Worm (Caenorhabditis elegans): ENCODE results near the gene F44B9.5.

The F44B9.5 gene

DNA sequence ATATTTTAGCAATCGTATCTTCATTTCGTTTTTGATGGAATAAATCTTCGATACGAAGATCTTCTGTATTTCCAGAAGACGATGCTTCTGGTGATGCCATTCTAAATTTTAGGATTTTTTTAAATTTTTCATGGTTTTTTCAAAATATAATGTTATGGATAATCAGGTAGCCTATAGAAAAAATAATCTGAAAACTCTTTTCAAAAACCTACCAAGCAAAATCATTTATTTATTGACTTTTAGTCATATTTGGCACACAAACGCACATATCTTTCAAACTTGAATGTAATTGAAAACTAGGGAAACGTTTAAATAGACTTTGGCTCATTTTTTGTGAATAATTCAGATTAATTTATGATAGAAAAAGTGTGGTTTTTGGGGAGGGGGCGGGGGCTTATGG is at the start of gene F44B9.5:
Gene F44B9.5 (minus strand): TSS at position 101 of the 400 bp plus-strand sequence.
- TF ChIP-seq ama-1 (optimal IDR thresholded peaks at IDR 0.05) (no peak), ama-1 (GFP tag; optimal IDR thresholded peaks at IDR 0.05) (no peak), nfyb-1 (GFP tag; IDR thresholded peaks at IDR 0.05) (no peak), nfya-2 (GFP tag; IDR thresholded peaks at IDR 0.05) (no peak), nhr-120 (GFP tag; IDR thresholded peaks at IDR 0.05) (no peak), let-607 (tag; optimal IDR thresholded peaks at IDR 0.05) (no peak), die-1 (tag; optimal IDR thresholded peaks at IDR 0.05) (no peak), hmg-20 (GFP tag; IDR thresholded peaks at IDR 0.05) (no peak), lir-1 (GFP tag; conservative IDR thresholded peaks at IDR 0.05) (no peak), hlh-26 (GFP tag; conservative IDR thresholded peaks at IDR 0.05) (no peak), Y95B8A.8 (GFP tag; IDR thresholded peaks at IDR 0.05) (no peak), egl-18 (GFP tag; IDR thresholded peaks at IDR 0.05) (no peak), Y53G8AR.9 (GFP tag; conservative IDR thresholded peaks at IDR 0.05) (no peak), hmg-1.2 (GFP tag; IDR thresholded peaks at IDR 0.05) (no peak), him-1 (tag; optimal IDR thresholded peaks at IDR 0.05) (no peak), F52B5.7 (tag; optimal IDR thresholded peaks at IDR 0.05) (no peak), mcd-1 (GFP tag; IDR thresholded peaks at IDR 0.05) (no peak), akir-1 (GFP tag; optimal IDR thresholded peaks at IDR 0.05) (no peak), B0336.3 (GFP tag; IDR thresholded peaks at IDR 0.05) (no peak), T07F8.4 (tag; optimal IDR thresholded peaks at IDR 0.05) (no peak)

DNA sequence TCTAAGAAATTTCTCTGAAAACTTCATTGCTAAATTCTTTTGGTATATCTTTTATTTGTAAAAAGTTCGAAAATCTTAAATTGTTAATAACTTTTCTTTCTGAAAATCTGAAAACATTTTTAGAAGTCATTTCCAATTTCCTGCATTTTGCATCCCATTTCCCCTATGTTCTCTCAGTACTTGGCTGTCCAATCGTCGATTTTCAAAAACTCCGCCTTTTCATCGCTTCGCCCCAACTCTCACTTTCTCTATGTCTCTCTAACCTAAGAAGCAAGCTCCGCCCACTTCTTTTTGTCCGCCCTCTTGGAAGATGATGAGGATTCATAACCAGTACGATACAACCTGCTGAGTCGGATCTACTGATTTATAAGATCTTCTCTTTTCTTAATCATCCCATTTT is 48.8 kb upstream of the F44B9.5 start:
- TF ChIP-seq B0019.2 (GFP tag; conservative IDR thresholded peaks at IDR 0.05): no peak
- TF ChIP-seq F22D6.2 (tag; optimal IDR thresholded peaks at IDR 0.05): no peak
- no peak for TF ChIP-seq tlf-1 (GFP tag; optimal IDR thresholded peaks at IDR 0.05)
- TF ChIP-seq ccch-3 (GFP tag; optimal IDR thresholded peaks at IDR 0.05): no peak
- no peak for TF ChIP-seq sptf-2 (GFP tag; optimal IDR thresholded peaks at IDR 0.05)
- no peak for TF ChIP-seq nhr-179 (tag; optimal IDR thresholded peaks at IDR 0.05)
- TF ChIP-seq nfyb-1 (GFP tag; IDR thresholded peaks at IDR 0.05): no peak
- no peak for TF ChIP-seq die-1 (tag; optimal IDR thresholded peaks at IDR 0.05)
- TF ChIP-seq nfya-2 (GFP tag; IDR thresholded peaks at IDR 0.05): no peak
- TF ChIP-seq fkh-3 (tag; optimal IDR thresholded peaks at IDR 0.05): no peak
- no peak for TF ChIP-seq Y79H2A.3 (GFP tag; conservative IDR thresholded peaks at IDR 0.05)
- no peak for TF ChIP-seq lin-40 (tag; optimal IDR thresholded peaks at IDR 0.05)
- TF ChIP-seq lag-1 (GFP tag; IDR thresholded peaks at IDR 0.05): no peak
- TF ChIP-seq unc-62 (GFP tag; optimal IDR thresholded peaks at IDR 0.05): no peak
- no peak for TF ChIP-seq ceh-100 (GFP tag; IDR thresholded peaks at IDR 0.05)

DNA sequence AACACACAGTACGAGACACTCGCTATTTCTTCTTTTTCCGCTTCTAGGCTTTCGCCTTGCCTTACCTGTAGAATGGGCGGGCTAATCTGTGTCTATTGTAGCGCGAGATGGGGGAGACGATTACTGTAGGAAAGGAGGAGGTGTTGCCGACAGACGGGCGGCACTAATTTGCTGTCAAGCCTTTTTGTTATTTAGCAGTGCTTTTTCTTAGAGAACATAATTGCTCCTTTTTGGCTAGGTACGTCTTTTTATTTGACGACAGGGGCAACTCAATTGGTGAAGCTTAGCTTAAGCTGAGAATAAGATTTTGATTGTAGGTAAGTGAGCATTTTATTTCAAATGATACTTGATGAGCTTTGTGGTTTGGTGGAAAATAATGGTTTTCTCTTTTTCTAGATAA is 47.3 kb upstream of the F44B9.5 start:
- TF ChIP-seq die-1 (tag; optimal IDR thresholded peaks at IDR 0.05): no peak
- TF ChIP-seq ztf-28 (GFP tag; IDR thresholded peaks at IDR 0.05): 0 out of 2 replicates have a peak, but pooled peaks have one; percentile 8

DNA sequence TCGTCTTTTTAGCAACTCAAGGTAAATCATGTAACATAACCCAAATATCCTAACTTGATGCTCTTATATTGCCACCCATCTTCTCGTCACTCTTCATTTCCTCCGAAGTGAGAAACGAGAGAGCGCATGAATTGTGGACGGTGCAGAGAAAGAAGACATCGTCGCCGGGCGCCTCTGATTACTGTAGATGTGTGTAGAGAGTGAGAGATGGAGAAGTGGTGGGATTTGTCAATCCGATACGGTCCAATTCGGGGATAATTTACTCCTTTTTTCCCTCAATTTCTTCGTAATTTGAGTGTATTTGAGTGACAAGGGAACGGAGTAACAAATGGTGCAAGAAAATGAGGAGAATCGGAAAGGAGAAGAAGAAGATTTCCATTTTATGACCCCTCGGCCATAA is 44.8 kb upstream of the F44B9.5 start:
- TF ChIP-seq nhr-120 (GFP tag; IDR thresholded peaks at IDR 0.05): no peak
- no peak for TF ChIP-seq nhr-27 (tag; optimal IDR thresholded peaks at IDR 0.05)
- no peak for TF ChIP-seq nfyb-1 (GFP tag; IDR thresholded peaks at IDR 0.05)
- no peak for TF ChIP-seq bed-1 (GFP tag; IDR thresholded peaks at IDR 0.05)
- TF ChIP-seq let-526 (GFP tag; IDR thresholded peaks at IDR 0.05): no peak
- no peak for TF ChIP-seq somi-1 (GFP tag; optimal IDR thresholded peaks at IDR 0.05)
- TF ChIP-seq hsf-1 (GFP tag; IDR thresholded peaks at IDR 0.05): no peak
- TF ChIP-seq akir-1 (GFP tag; optimal IDR thresholded peaks at IDR 0.05): no peak
- TF ChIP-seq ceh-79 (tag; optimal IDR thresholded peaks at IDR 0.05): no peak
- no peak for TF ChIP-seq Y53G8AR.9 (GFP tag; conservative IDR thresholded peaks at IDR 0.05)
- no peak for TF ChIP-seq Y56A3A.18 (GFP tag; IDR thresholded peaks at IDR 0.05)
- TF ChIP-seq die-1 (tag; optimal IDR thresholded peaks at IDR 0.05): no peak
- TF ChIP-seq F49E8.2 (tag; optimal IDR thresholded peaks at IDR 0.05; ENCODE audit: insufficient read depth): no peak
